Fruit fly (Drosophila melanogaster) whole organism, embryonic: ENCODE data around the gene CG13716.

ENCODE experiments used
- CG13775 ChIP-seq: fragments of 200-800 bp; sonication (Bioruptor generic); optimal IDR thresholded peaks from 3 replicates; lab custom pipeline; 2017; ENCODE audit warnings: missing biosample characterization, mild to moderate bottlenecking, missing genetic modification characterization
- CG31388 ChIP-seq: fragments of 200-800 bp; sonication (Bioruptor generic); optimal IDR thresholded peaks from 2 replicates; lab custom pipeline; 2016; ENCODE audit warnings: missing biosample characterization, missing genetic modification characterization
- D ChIP-seq, 2 experiments: fragments of 200-800 bp in 1 of 2; fragments of >200 bp in 1 of 2; sonication (Bioruptor generic) in 1 of 2; optimal IDR thresholded peaks; 2 replicates in 1 of 2; 3 replicates in 1 of 2; lab custom pipeline; 2017; ENCODE audit warnings: mild to moderate bottlenecking in 1 of 2, missing biosample characterization in 1 of 2, missing genetic modification characterization in 1 of 2, missing genetic modification reagents in 1 of 2
- Dfd ChIP-seq, 2 experiments: fragments of >200 bp; optimal IDR thresholded peaks; 2 replicates each; lab custom pipeline; 2017; ENCODE audit warnings: missing biosample characterization in 2 of 2, missing genetic modification characterization in 2 of 2
- Dip3 ChIP-seq: fragments of 200-800 bp; sonication (Bioruptor generic); optimal IDR thresholded peaks from 3 replicates; lab custom pipeline; 2016; ENCODE audit warnings: missing biosample characterization, missing genetic modification characterization
- Drgx ChIP-seq: fragments of 200-800 bp; sonication (Bioruptor generic); IDR thresholded peaks from 2 replicates; pipeline ENCODE4 v1.3.6; 2022; ENCODE audit warnings: missing biosample characterization, missing genetic modification characterization
- Ets65A ChIP-seq: fragments of 200-800 bp; sonication (Bioruptor generic); peaks from one replicate; lab custom pipeline; 2016; ENCODE audit warnings: missing biosample characterization, missing genetic modification characterization
- Gsc ChIP-seq: fragments of 200-800 bp; sonication (Bioruptor generic); IDR thresholded peaks from 2 replicates; pipeline ENCODE4 v1.3.6; 2022; ENCODE audit warnings: missing biosample characterization, missing genetic modification characterization
- MESR4 ChIP-seq: fragments of 200-800 bp; sonication (Bioruptor generic); optimal IDR thresholded peaks from 2 replicates; lab custom pipeline; 2018; ENCODE audit warnings: missing biosample characterization, mild to moderate bottlenecking, missing genetic modification characterization, moderate library complexity
- Optix ChIP-seq: fragments of 200-800 bp; sonication (Bioruptor generic); IDR thresholded peaks from 3 replicates; pipeline ENCODE4 v1.3.6; 2022; ENCODE audit warnings: missing biosample characterization, missing genetic modification characterization
- Tbp ChIP-seq: fragments of >200 bp; optimal IDR thresholded peaks from 2 replicates; lab custom pipeline; 2018; ENCODE audit warnings: missing biosample characterization, missing genetic modification characterization
- ac ChIP-seq: fragments of 200-800 bp; sonication (Bioruptor generic); optimal IDR thresholded peaks from 3 replicates; lab custom pipeline; 2017; ENCODE audit warnings: missing biosample characterization, mild to moderate bottlenecking, missing genetic modification characterization
- cwo ChIP-seq: fragments of 200-800 bp; sonication (Bioruptor generic); optimal IDR thresholded peaks from 3 replicates; lab custom pipeline; 2017; ENCODE audit warnings: missing biosample characterization, missing genetic modification characterization, mild to moderate bottlenecking, moderate library complexity, missing genetic modification reagents
- exex ChIP-seq: fragments of 200-800 bp; sonication (Bioruptor generic); optimal IDR thresholded peaks from 4 replicates; lab custom pipeline; 2018; ENCODE audit warnings: missing biosample characterization, mild to moderate bottlenecking, missing genetic modification characterization, moderate library complexity
- ftz-f1 ChIP-seq: fragments of 200-800 bp; sonication (Bioruptor generic); optimal IDR thresholded peaks from 2 replicates; lab custom pipeline; 2016; ENCODE audit warnings: missing biosample characterization, missing genetic modification characterization
- gsb ChIP-seq: fragments of 200-800 bp; sonication (Bioruptor generic); IDR thresholded peaks from 2 replicates; pipeline ENCODE4 v1.3.6; 2022; ENCODE audit warnings: missing biosample characterization, missing genetic modification characterization
- jumu ChIP-seq: fragments of 200-800 bp; sonication (Bioruptor generic); optimal IDR thresholded peaks from 3 replicates; lab custom pipeline; 2016; ENCODE audit warnings: missing biosample characterization, missing genetic modification characterization
- kah ChIP-seq: fragments of 200-800 bp; sonication (Bioruptor generic); optimal IDR thresholded peaks from 2 replicates; lab custom pipeline; 2018; ENCODE audit warnings: missing biosample characterization, mild to moderate bottlenecking, missing genetic modification characterization
- onecut ChIP-seq: fragments of 200-800 bp; sonication (Bioruptor generic); IDR thresholded peaks from 2 replicates; pipeline ENCODE4 v1.3.6; 2022; ENCODE audit warnings: missing biosample characterization, missing genetic modification characterization
- pita ChIP-seq: fragments of 200-800 bp; sonication (Bioruptor generic); optimal IDR thresholded peaks from 2 replicates; lab custom pipeline; 2017; ENCODE audit warnings: missing biosample characterization, mild to moderate bottlenecking, missing genetic modification characterization
- pros ChIP-seq: fragments of 200-800 bp; sonication (Bioruptor generic); optimal IDR thresholded peaks from 3 replicates; lab custom pipeline; 2019; ENCODE audit warnings: missing biosample characterization, mild to moderate bottlenecking, missing genetic modification characterization, moderate library complexity
- scrt ChIP-seq: fragments of 200-800 bp; sonication (Bioruptor generic); optimal IDR thresholded peaks from 2 replicates; lab custom pipeline; 2018; ENCODE audit warnings: missing biosample characterization, mild to moderate bottlenecking, missing genetic modification characterization, moderate library complexity
- twi ChIP-seq: fragments of 200-800 bp; optimal IDR thresholded peaks from 2 replicates; lab custom pipeline; 2019; ENCODE audit warnings: missing biosample characterization, mild to moderate bottlenecking, missing genetic modification characterization, moderate library complexity
- zen ChIP-seq: fragments of 200-800 bp; sonication (Bioruptor generic); optimal IDR thresholded peaks from 3 replicates; lab custom pipeline; 2018; ENCODE audit warnings: missing biosample characterization, mild to moderate bottlenecking, missing genetic modification characterization, moderate library complexity

The CG13716 gene

DNA sequence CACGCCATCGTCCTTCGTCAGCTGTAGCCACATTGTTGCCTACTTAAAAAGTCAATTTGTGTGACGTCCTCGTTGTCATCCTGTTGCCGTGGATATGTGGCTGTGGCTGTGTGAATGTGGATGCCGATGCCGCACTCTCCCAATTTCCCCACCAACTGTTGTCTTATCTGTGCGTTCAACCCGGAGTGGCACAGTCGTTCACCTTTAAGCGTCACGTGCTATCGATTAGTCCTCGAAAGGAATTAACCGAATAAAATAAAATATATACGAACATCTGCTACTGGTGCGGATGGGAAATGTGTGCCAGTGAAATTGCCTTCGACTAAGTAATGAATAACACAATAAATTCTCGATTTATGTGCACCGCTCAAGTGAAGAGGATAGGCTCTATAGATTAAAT, 32.3 kb downstream of the CG13716 start:
- peak; percentile 60 for TF ChIP-seq onecut (GFP tag; lab: Robert Waterston, UW)
- TF ChIP-seq Optix (GFP tag; lab: Robert Waterston, UW): no peak
- peak; percentile 14 for TF ChIP-seq cwo (GFP tag; lab: Kevin White, UChicago)
- TF ChIP-seq scrt (GFP tag; lab: Kevin White, UChicago): peak; percentile 20
- TF ChIP-seq exex (tag; lab: Kevin White, UChicago): peak; percentile 3

DNA sequence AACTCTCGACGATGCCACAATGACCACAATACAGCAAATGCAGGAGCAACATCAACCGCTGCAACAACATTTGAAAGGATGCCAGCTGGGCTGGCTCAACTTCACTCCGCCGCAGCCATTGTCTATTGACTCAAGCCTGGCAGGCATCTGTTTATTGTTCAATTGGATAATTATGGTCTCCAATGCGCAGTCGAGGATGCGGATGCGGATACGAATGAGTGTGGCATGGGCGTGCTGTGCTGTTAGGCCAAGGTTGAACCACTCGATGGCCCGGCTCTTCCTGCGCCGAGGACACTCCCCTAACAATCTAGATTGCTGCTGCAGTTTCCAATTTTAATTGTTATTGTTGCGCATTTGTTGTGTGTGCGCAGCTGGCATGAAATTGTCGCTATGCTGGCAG, 34.8 kb downstream of the CG13716 start:
- TF ChIP-seq Ets65A (GFP tag; lab: Kevin White, UChicago) (no peak), CG31388 (GFP tag; lab: Kevin White, UChicago) (no peak), Tbp (GFP tag; lab: Kevin White, UChicago) (no peak), MESR4 (GFP tag; lab: Kevin White, UChicago) (no peak), CG13775 (GFP tag; lab: Kevin White, UChicago) (peak; percentile 22), gsb (GFP tag; lab: Robert Waterston, UW) (no peak), jumu (no peak), D (optimal IDR thresholded peaks at IDR 0.05; lab: Kevin White, UChicago) (peak; percentile 97), D (GFP tag; optimal IDR thresholded peaks at IDR 0.05; lab: Kevin White, UChicago) (no peak), ftz-f1 (GFP tag; lab: Kevin White, UChicago) (no peak), twi (peak; percentile 67), Gsc (GFP tag; lab: Robert Waterston, UW) (no peak), zen (tag; lab: Kevin White, UChicago) (peak; percentile 13), ac (GFP tag; lab: Kevin White, UChicago) (peak; percentile 5), pros (GFP tag; lab: Kevin White, UChicago) (peak; percentile 39), pita (GFP tag; lab: Kevin White, UChicago) (no peak), Drgx (GFP tag; lab: Robert Waterston, UW) (no peak)
- TF ChIP-seq, all 482 proteins: peak for 6

DNA sequence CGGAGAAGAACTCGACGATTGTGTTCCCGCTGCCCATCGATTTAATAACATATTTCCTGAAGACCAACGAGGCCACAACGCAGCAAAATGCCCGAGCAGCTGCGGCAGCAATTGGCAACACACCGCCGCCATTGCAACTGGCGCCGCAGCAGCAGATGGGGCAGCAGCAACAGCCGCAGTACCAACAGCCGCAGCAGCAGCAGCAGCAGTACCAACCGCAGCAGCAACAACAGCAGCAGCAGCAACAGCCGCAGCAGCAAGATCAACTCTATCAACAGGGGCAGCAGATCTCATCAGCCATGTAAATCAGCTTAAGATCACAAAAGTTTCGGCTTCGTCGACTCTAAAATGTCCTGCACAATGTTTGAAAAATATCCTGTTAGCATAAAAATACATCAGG, 44.5 kb downstream of the CG13716 start:
- TF ChIP-seq Dip3 (GFP tag; lab: Kevin White, UChicago) (no peak), kah (GFP tag; lab: Kevin White, UChicago) (no peak), Dfd (GFP tag; optimal IDR thresholded peaks at IDR 0.05; lab: Kevin White, UChicago) (peak in 1 of 2 experiments; percentile 36), Gsc (GFP tag; lab: Robert Waterston, UW) (no peak)
